Worm (Caenorhabditis elegans) whole organism, L2 larva: Measurements from ENCODE around the gene F35D11.1.

Experiments
- F13H6.1 ChIP-seq: sonication (generic microtip); optimal IDR thresholded peaks from 2 replicates; lab custom pipeline; 2016; ENCODE audit warnings: missing genetic modification characterization, missing compliant biosample characterization
- ZK546.5 ChIP-seq: sonication (generic microtip); optimal IDR thresholded peaks from 2 replicates; lab custom pipeline; 2017; ENCODE audit warnings: missing biosample characterization, missing genetic modification characterization
- alr-1 ChIP-seq: fragments of 150-350 bp; optimal IDR thresholded peaks from 2 replicates; lab custom pipeline; 2014; ENCODE audit warnings: missing biosample characterization, missing genetic modification characterization
- aly-2 ChIP-seq: fragments of 150-350 bp; optimal IDR thresholded peaks from 2 replicates; lab custom pipeline; 2014; ENCODE audit warnings: missing biosample characterization, missing genetic modification characterization
- ama-1 ChIP-seq: fragments of 150-350 bp; optimal IDR thresholded peaks from 2 replicates; lab custom pipeline; 2018; ENCODE audit warnings: inconsistent platforms
- blmp-1 ChIP-seq: sonication (generic microtip); optimal IDR thresholded peaks from 2 replicates; lab custom pipeline; 2017; ENCODE audit warnings: missing genetic modification characterization, mild to moderate bottlenecking, missing compliant biosample characterization, antibody characterized with exemption, moderate library complexity; ENCODE audit not compliant: insufficient read depth
- ceh-16 ChIP-seq: fragments of 150-350 bp; optimal IDR thresholded peaks from 2 replicates; lab custom pipeline; 2014; ENCODE audit warnings: missing biosample characterization, missing genetic modification characterization
- ceh-82 ChIP-seq: fragments of 150-350 bp; optimal IDR thresholded peaks from 2 replicates; lab custom pipeline; 2014; ENCODE audit warnings: missing biosample characterization, missing genetic modification characterization
- dmd-4 ChIP-seq: sonication (generic microtip); optimal IDR thresholded peaks from 2 replicates; lab custom pipeline; 2017; ENCODE audit warnings: missing biosample characterization, missing genetic modification characterization
- egl-27 ChIP-seq: sonication (generic microtip); optimal IDR thresholded peaks from 3 replicates; lab custom pipeline; 2017; ENCODE audit warnings: missing biosample characterization, missing genetic modification reagents, missing genetic modification characterization
- elt-1 ChIP-seq: fragments of 150-350 bp; optimal IDR thresholded peaks from 2 replicates; lab custom pipeline; 2014; ENCODE audit warnings: missing biosample characterization, missing genetic modification characterization
- elt-3 ChIP-seq: sonication (generic microtip); optimal IDR thresholded peaks from 2 replicates; lab custom pipeline; 2017; ENCODE audit warnings: missing biosample characterization, missing genetic modification characterization
- gmeb-1 ChIP-seq: fragments of 150-350 bp; optimal IDR thresholded peaks from 2 replicates; lab custom pipeline; 2014; ENCODE audit warnings: missing biosample characterization, missing genetic modification characterization
- lin-13 ChIP-seq: fragments of 150-350 bp; optimal IDR thresholded peaks from 2 replicates; lab custom pipeline; 2014; ENCODE audit warnings: missing biosample characterization, missing genetic modification reagents, missing genetic modification characterization
- lin-39 ChIP-seq: fragments of 150-350 bp; optimal IDR thresholded peaks from 2 replicates; lab custom pipeline; 2014; ENCODE audit warnings: missing biosample characterization, missing genetic modification reagents, missing genetic modification characterization
- mab-5 ChIP-seq: fragments of 150-350 bp; optimal IDR thresholded peaks from 2 replicates; lab custom pipeline; 2014; ENCODE audit warnings: missing biosample characterization, missing genetic modification characterization
- mdl-1 ChIP-seq, 2 experiments: fragments of 150-350 bp in 1 of 2; sonication (generic microtip) in 1 of 2; optimal IDR thresholded peaks; 2 replicates each; lab custom pipeline; 2017; ENCODE audit warnings: missing biosample characterization in 2 of 2, missing genetic modification characterization in 2 of 2
- nhr-12 ChIP-seq: fragments of 150-350 bp; optimal IDR thresholded peaks from 2 replicates; lab custom pipeline; 2014; ENCODE audit warnings: missing biosample characterization, missing genetic modification characterization
- nhr-21 ChIP-seq: fragments of 150-350 bp; optimal IDR thresholded peaks from 2 replicates; lab custom pipeline; 2014; ENCODE audit warnings: missing biosample characterization, missing genetic modification characterization
- nhr-23 ChIP-seq: fragments of 150-350 bp; optimal IDR thresholded peaks from 2 replicates; lab custom pipeline; 2014; ENCODE audit warnings: missing biosample characterization, missing genetic modification reagents, missing genetic modification characterization
- nhr-237 ChIP-seq: fragments of 150-350 bp; optimal IDR thresholded peaks from 2 replicates; lab custom pipeline; 2014; ENCODE audit warnings: missing biosample characterization, missing genetic modification characterization
- nhr-25 ChIP-seq: fragments of 150-350 bp; sonication (generic microtip); optimal IDR thresholded peaks from 3 replicates; lab custom pipeline; 2014; ENCODE audit warnings: missing biosample characterization, missing genetic modification characterization
- nhr-77 ChIP-seq: fragments of 150-350 bp; optimal IDR thresholded peaks from 2 replicates; lab custom pipeline; 2014; ENCODE audit warnings: missing biosample characterization, missing genetic modification characterization
- sem-4 ChIP-seq: fragments of 150-350 bp; optimal IDR thresholded peaks from 2 replicates; lab custom pipeline; 2014; ENCODE audit warnings: missing biosample characterization, missing genetic modification reagents, missing genetic modification characterization
- skn-1 ChIP-seq: sonication (generic microtip); optimal IDR thresholded peaks from 2 replicates; lab custom pipeline; 2017; ENCODE audit warnings: missing biosample characterization, missing genetic modification characterization
- snpc-4 ChIP-seq: fragments of 150-350 bp; optimal IDR thresholded peaks from 2 replicates; lab custom pipeline; 2014; ENCODE audit warnings: missing biosample characterization, missing genetic modification characterization
- unc-39 ChIP-seq: fragments of 150-350 bp; optimal IDR thresholded peaks from 2 replicates; lab custom pipeline; 2014; ENCODE audit warnings: missing biosample characterization, missing genetic modification characterization
- unc-55 ChIP-seq: fragments of 150-350 bp; sonication (generic microtip); optimal IDR thresholded peaks from 3 replicates; lab custom pipeline; 2014; ENCODE audit warnings: missing biosample characterization, missing genetic modification reagents, missing genetic modification characterization
- unc-62 ChIP-seq: fragments of 150-350 bp; optimal IDR thresholded peaks from 2 replicates; lab custom pipeline; 2014; ENCODE audit warnings: missing biosample characterization, missing genetic modification reagents, missing genetic modification characterization
- zag-1 ChIP-seq: fragments of 150-350 bp; optimal IDR thresholded peaks from 2 replicates; lab custom pipeline; 2014; ENCODE audit warnings: missing biosample characterization, missing genetic modification characterization
- ztf-1 ChIP-seq: fragments of 200-800 bp; sonication (Bioruptor generic); conservative IDR thresholded peaks from 2 replicates; pipeline ENCODE4 v1.3.6; 2022; ENCODE audit warnings: missing genetic modification characterization, missing compliant biosample characterization
- ztf-4 ChIP-seq: fragments of 150-350 bp; optimal IDR thresholded peaks from 2 replicates; lab custom pipeline; 2014; ENCODE audit warnings: missing biosample characterization, missing genetic modification characterization

Gene F35D11.1

DNA sequence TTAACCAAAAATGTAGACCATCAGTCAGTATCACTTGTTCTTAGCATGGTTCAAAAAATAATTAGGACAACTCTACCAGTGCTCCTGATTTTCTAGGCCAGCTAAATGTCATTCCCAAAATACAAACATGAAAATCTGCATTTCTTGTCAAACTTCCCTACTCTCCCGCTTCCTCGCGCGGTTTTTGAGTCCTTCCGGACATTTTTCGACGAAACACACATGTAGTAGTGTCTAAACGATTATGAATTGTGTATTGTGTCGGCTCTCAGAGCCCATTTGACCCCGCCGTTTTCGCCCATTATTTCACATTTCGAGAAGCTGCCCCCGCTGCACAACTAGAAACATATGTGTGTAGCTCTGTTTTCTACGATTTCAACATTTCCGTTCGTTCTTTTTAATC, at the start of gene F35D11.1:
Gene F35D11.1, plus strand, starts transcription at position 301 of the 400 bp plus-strand sequence.
- TF ChIP-seq egl-27 (tag; lab: Kevin White, UChicago) (no peak), sem-4 (tag; lab: Kevin White, UChicago) (no peak), F13H6.1 (tag; lab: Kevin White, UChicago) (no peak), dmd-4 (tag; lab: Kevin White, UChicago) (no peak), alr-1 (no peak), nhr-77 (tag; lab: Kevin White, UChicago) (no peak), ama-1 (lab: Kevin White, UChicago) (no peak), nhr-23 (tag; lab: Kevin White, UChicago) (no peak), elt-3 (tag; lab: Kevin White, UChicago) (no peak), mdl-1 (tag; optimal IDR thresholded peaks at IDR 0.05; lab: Kevin White, UChicago) (no peak), blmp-1 (tag; lab: Kevin White, UChicago) (no peak), nhr-12 (tag; lab: Kevin White, UChicago) (no peak), zag-1 (tag; lab: Kevin White, UChicago) (no peak), unc-39 (tag; lab: Kevin White, UChicago) (no peak), unc-62 (GFP tag; lab: Kevin White, UChicago) (no peak), ceh-82 (no peak), nhr-237 (tag; lab: Kevin White, UChicago) (no peak), ztf-1 (no peak), elt-1 (tag; lab: Kevin White, UChicago) (no peak)

DNA sequence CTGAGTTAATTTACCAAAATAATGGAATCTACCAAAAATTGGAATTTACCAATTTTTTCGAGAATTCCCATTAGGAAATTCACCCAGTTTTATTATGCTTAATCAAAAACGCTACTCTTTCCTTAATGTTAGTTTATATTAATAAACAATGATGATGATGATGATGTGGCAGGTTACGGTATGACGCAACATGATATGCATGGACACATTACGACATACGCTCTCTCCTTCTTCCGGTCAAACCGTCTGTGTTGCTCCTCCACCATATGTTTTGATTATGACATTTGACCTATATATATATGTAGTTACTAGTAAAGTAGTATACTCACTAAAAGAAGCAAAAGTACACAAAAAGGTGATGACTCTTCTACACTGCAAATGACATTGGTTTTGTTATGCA, 49.3 kb upstream of the F35D11.1 start:
- no peak for TF ChIP-seq unc-62 (GFP tag; lab: Kevin White, UChicago)
- TF ChIP-seq nhr-237 (tag; lab: Kevin White, UChicago), result no peak
- no peak for TF ChIP-seq unc-39 (tag; lab: Kevin White, UChicago)
- no peak for TF ChIP-seq zag-1 (tag; lab: Kevin White, UChicago)
- TF ChIP-seq nhr-21, result no peak

DNA sequence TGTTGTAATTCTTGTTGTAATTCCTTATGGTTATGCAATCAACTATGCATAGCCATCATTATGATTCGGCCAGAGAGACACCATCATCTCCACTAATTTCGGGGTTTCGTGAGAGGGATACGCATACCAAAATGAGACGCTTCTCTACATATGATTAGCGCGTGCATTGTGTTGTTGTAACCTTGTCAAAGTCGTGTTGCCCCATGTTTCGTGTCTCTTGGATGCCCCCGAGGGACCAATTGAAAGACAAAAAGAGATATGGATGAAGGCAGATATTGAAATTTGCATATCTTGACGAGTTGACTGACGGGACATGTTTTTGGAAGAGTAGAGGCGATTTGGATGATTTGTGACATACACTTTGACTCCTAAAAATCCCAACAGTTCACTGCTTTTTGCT, 47.3 kb upstream of the F35D11.1 start:
- TF ChIP-seq mab-5 (tag; lab: Kevin White, UChicago) (peak; percentile 62), ztf-4 (no peak), dmd-4 (tag; lab: Kevin White, UChicago) (no peak), elt-1 (tag; lab: Kevin White, UChicago) (no peak)
- TF ChIP-seq, all 48 proteins: peak for 1

- no peak for TF ChIP-seq nhr-12 (tag; lab: Kevin White, UChicago)
- TF ChIP-seq aly-2 (tag; lab: Kevin White, UChicago), result no peak
- TF ChIP-seq nhr-25 (tag; lab: Kevin White, UChicago), result no peak
Observed at ce11 chrII:4579920-4580474, 46.7 kb upstream of the F35D11.1 start.

DNA sequence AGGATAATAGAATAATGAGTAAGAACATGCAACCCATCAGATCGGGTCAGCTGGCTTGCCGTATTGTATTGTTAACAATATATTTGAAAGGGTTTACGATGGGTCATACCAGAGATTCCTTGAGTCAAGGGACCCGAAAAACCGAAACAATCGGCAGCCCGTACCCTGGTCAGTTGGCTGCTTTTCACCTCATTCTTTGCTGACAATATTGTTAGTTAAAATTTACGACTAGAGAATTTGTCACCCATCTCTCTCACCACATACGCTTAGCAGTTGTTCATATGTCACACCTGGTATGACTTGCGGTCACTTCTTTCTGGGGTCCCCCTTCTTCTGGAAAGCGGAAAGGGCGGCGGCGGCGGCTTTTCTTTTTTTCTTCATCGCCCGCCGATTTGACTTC, 45.6 kb upstream of the F35D11.1 start:
- TF ChIP-seq lin-13, result no peak
- no peak for TF ChIP-seq nhr-21
- TF ChIP-seq ztf-4, result no peak
- TF ChIP-seq ZK546.5 (tag; lab: Kevin White, UChicago), result no peak
- no peak for TF ChIP-seq gmeb-1 (tag; lab: Kevin White, UChicago)
- no peak for TF ChIP-seq snpc-4 (tag; lab: Kevin White, UChicago)
- TF ChIP-seq mdl-1 (tag; optimal IDR thresholded peaks at IDR 0.05; lab: Kevin White, UChicago), result no peak
- no peak for TF ChIP-seq unc-62 (GFP tag; lab: Kevin White, UChicago)
- TF ChIP-seq F13H6.1 (tag; lab: Kevin White, UChicago), result no peak

DNA sequence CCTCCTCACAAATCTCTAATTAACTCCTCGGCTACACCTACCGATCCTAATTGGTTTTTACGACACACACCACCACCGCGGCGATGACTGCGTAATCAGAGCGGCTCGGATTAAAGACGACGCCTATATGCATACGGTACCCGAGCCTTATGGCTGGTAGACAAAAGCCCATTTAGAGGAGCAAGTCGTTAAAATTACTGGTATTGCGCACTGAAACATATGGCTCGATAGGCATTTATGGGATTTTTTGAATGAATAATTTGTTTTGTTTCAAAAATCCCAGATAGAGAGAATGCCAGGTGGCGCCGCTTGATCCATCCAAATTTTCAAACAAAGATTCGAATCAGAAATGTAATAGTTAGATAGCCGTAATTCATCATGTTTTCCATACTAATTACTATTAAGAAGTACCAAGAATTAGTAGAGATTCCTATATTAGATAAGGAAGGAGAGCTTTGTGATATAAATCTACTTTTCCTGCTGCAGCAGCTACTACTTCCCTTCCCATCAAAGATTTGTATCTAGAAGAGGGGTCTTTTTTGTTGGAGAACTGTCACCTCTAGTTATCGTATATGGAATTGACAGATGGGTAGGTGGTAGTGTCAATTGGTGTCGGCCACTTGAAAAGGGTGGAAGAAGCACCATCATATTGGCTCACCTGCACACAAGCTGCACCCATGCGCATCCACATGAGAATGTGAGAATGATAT, 43.3 kb upstream of the F35D11.1 start:
- TF ChIP-seq skn-1 (tag; lab: Kevin White, UChicago), result no peak
- TF ChIP-seq ceh-16 (tag; lab: Kevin White, UChicago), result peak; percentile 20
- TF ChIP-seq unc-62 (GFP tag; lab: Kevin White, UChicago), result no peak
- no peak for TF ChIP-seq elt-1 (tag; lab: Kevin White, UChicago)
- TF ChIP-seq nhr-12 (tag; lab: Kevin White, UChicago), result no peak
- TF ChIP-seq unc-55, result peak; percentile 1
- TF ChIP-seq ztf-4, result no peak
- no peak for TF ChIP-seq lin-39 (tag; lab: Kevin White, UChicago)
- no peak for TF ChIP-seq snpc-4 (tag; lab: Kevin White, UChicago)
- no peak for TF ChIP-seq blmp-1 (tag; lab: Kevin White, UChicago)
- no peak for TF ChIP-seq F13H6.1 (tag; lab: Kevin White, UChicago)
- no peak for TF ChIP-seq nhr-23 (tag; lab: Kevin White, UChicago)
- no peak for TF ChIP-seq ama-1 (lab: Kevin White, UChicago)
- TF ChIP-seq, all 48 proteins: peak for 2
